Fruit fly (Drosophila melanogaster) whole organism: Measurements from ENCODE around the gene CG12522.
"Not testable (repeated sequence)": the region's sequence is repeated elsewhere in the genome, so short reads cannot be mapped to it uniquely, and the experiment has no call there.

ENCODE experiments used
- CG8478 ChIP-seq: fragments of >200 bp; optimal IDR thresholded peaks from 2 replicates; lab custom pipeline; 2018; ENCODE audit warnings: inconsistent platforms
- Dll ChIP-seq: fragments of >200 bp; optimal IDR thresholded peaks from 2 replicates; lab custom pipeline; 2017
- EcR ChIP-seq, 2 experiments: fragments of >200 bp; optimal IDR thresholded peaks; 2 replicates each; lab custom pipeline; 2017; ENCODE audit warnings: missing biosample characterization in 2 of 2, missing genetic modification characterization in 2 of 2, missing genetic modification reagents in 2 of 2
- pan ChIP-seq: fragments of >200 bp; optimal IDR thresholded peaks from 2 replicates; lab custom pipeline; 2017
- psq ChIP-seq: fragments of >200 bp; optimal IDR thresholded peaks from 2 replicates; lab custom pipeline; 2017
- usp ChIP-seq: fragments of >200 bp; optimal IDR thresholded peaks from 2 replicates; lab custom pipeline; 2017; ENCODE audit warnings: missing biosample characterization, missing genetic modification characterization, mixed read lengths

CG12522 gene

DNA sequence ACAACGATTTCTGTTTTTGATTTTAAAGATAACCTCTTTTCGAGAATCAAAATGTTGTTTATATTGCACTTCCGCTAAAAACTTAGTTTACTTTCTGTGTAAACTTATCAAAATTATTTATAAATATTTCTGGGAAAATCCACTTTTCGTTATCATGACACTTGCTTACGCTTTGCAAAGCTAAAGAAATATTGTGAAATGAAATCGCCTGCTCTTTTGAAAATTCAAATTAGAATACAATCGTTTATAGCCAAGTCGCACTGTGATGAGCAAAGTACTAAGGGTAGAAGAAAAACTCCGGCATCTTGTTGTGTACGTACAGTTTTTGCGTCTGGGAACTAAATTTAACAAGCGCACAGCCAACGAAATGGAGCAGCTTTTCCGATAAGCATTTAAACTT is 16.4 kb downstream of the CG12522 start:
- TF ChIP-seq EcR (GFP tag; optimal IDR thresholded peaks at IDR 0.05; lab: Kevin White, UChicago) (no peak), CG8478 (lab: Kevin White, UChicago) (no peak), psq (lab: Kevin White, UChicago) (no peak)

DNA sequence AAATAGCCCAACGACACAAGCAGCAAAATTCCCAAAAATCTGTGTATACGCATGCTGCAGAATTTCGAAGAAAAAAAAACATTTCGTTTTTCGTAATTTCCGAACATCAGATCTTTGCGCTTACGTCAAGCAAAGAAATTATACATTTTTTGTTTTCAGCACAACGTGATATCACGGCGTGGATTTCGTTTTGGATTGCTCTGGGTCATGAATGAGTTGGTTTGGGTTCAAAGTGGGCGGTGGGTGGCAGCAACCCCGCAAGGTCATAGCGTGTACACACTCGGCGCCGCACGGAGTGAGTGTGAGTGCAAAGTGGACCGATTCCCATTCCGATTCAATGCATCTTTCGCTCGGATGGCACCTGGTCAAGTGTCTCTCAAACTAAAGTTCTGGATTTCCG is 16.8 kb downstream of the CG12522 start:
- TF ChIP-seq psq (lab: Kevin White, UChicago) (no peak), usp (GFP tag; lab: Kevin White, UChicago) (no peak), CG8478 (lab: Kevin White, UChicago) (no peak)

DNA sequence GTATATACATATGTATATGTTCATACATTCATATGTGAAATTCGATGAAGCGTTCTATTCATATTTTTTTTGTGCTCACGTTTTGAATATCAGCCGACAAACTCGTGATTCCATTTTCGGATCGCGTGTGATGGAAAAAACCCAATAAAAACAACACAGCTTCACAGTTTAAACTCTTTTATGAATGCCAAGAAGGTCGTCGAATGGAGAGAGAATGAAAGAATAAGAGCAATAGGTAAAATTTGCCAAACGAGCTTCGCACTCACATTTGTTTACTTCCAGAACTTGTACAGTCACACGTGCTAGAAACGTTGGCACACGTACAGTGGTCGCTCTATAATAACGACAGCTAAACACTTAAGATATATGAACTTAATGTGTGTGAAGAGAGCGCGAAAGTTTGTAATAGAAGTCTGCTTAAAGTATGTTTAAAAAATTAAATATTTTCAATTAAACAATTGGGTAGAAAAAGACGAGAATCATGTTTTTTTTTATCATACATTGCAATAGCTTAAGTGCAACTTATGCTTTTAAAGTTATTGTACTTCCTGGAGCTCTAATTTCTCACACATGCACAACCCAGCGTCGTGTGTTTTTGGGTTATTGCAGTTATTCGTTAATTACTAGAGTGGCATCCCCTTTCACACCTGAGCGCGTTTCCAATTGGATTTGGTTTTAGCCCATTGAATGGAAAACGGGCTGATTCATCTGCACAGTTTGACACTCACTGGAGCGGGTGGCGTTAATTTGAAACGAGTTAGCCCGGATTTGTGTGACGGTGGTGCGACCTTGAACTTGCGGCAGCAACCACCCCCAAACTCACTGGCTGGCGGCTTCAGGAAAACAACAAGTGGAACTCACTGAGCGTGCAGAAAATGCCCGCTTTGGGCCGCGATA is 17.8 kb downstream of the CG12522 start:
- TF ChIP-seq pan (lab: Kevin White, UChicago) (no peak), psq (lab: Kevin White, UChicago) (no peak), EcR (GFP tag; optimal IDR thresholded peaks at IDR 0.05; lab: Kevin White, UChicago) (no peak), Dll (lab: Kevin White, UChicago) (no peak), CG8478 (lab: Kevin White, UChicago) (no peak), usp (GFP tag; lab: Kevin White, UChicago) (no peak)

DNA sequence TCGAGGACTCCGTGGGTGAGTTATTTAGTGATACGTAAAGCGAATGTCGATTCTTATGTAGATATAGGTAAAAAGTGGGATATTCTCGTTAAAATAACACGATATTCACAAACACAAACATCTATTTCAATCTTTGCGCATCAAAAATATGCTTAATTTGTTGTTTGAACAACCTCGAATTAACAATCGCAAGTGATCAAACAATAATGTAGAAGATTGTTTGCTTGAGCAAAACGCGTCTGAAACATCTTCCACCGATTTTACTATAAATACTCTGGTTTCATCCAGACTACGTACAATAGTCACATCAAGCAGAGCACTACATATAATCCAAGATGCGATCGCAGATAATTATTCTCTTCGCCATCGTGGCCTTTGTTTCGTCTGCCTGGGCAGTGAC is 22.5 kb downstream of the CG12522 start, which contains the start of gene nol:
nol (plus strand) TSS at position 301 of the 400 bp plus-strand sequence.
- TF ChIP-seq psq (lab: Kevin White, UChicago) (no peak), usp (GFP tag; lab: Kevin White, UChicago) (no peak), Dll (lab: Kevin White, UChicago) (no peak), pan (lab: Kevin White, UChicago) (no peak), CG8478 (lab: Kevin White, UChicago) (no peak), EcR (GFP tag; optimal IDR thresholded peaks at IDR 0.05; lab: Kevin White, UChicago) (no peak)

DNA sequence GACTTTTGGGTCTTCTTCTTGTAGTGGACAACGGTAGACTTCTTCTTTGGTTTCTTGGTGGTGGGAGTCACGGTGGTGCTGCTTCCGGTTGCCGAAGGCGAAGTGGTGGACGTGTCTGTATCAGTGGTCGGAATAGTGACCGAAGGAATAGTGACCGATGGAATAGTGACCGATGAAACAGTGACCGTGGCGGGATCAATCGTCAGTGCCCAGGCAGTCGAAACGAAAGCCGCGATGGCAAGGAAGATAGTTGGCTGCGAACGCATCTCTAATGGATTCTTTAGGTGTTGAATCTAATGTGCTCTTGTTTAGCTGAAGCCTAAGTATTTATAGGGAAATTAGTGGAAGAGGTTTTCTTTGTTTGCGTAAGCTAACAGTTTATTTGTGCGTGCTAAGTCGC is 24.0 kb downstream of the CG12522 start, which contains the start of gene CG32074:
CG32074 (minus strand) TSS at position 268 of the 400 bp plus-strand sequence.
- TF ChIP-seq Dll (lab: Kevin White, UChicago); psq (lab: Kevin White, UChicago); usp (GFP tag; lab: Kevin White, UChicago): not testable (repeated sequence)

DNA sequence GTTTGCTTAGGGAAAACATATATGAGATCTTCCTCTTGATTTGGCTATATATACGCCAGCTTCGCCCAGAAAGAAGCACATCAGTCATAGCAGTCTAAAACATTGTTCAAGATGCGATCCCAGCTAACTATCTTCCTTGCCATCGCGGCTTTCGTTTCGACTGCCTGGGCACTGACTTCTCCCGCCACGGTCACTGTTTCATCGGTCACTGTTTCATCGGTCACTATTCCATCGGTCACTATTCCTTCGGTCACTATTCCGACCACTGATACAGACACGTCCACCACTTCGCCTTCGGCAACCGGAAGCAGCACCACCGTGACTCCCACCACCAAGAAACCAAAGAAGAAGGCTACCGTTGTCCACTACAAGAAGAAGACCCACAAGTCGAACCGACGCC is 26.9 kb downstream of the CG12522 start, which contains the start of gene CG14143:
CG14143 (plus strand) TSS at position 102 of the 400 bp plus-strand sequence.
- not testable (repeated sequence) for TF ChIP-seq EcR (GFP tag; optimal IDR thresholded peaks at IDR 0.05; lab: Kevin White, UChicago); usp (GFP tag; lab: Kevin White, UChicago); Dll (lab: Kevin White, UChicago)

DNA sequence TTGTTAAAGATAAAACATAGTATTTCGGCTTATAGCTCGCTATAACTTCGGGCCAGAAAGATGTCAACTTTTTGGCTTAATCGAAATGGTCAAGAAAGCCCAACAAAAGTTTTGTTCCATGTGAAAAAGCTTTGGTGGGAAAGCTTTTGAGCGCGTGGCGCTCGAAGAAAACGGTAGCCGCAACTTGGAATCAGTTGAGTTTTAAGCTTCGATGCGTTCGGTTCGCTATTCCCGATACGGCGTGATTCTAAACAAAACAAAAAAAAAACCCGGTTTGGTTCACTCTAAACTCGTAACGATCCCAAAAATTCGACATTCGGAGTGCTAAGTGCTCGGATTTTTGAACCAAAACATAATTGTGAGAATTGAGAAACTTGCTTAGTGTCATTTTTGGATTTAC is 27.8 kb downstream of the CG12522 start, which contains the start of gene IRSp53:
IRSp53 (plus strand) TSS at position 204 of the 400 bp plus-strand sequence.
- TF ChIP-seq psq (lab: Kevin White, UChicago) = no peak

DNA sequence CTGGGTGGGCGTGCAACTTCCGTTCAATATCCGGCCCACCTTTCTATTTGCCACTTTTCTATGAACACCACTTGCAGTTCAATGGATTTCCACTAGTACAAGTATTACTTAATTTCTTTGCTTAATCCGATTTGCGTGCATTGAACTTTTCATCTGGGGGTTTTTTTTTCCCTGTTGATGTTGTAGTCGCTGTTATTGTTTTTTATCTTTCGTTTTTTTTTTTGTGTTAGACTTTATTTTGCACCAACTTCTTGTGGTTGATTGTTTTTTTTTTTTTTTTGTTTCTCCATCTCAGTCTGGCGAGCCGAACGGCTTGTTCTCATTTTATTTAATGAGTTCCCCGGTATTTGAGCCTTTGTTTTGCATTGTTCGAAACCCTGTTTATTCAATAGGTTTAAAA is 28.3 kb downstream of the CG12522 start:
- TF ChIP-seq pan (lab: Kevin White, UChicago) (no peak), CG8478 (lab: Kevin White, UChicago) (no peak), Dll (lab: Kevin White, UChicago) (no peak), EcR (GFP tag; optimal IDR thresholded peaks at IDR 0.05; lab: Kevin White, UChicago) (no peak), psq (lab: Kevin White, UChicago) (no peak), usp (GFP tag; lab: Kevin White, UChicago) (no peak)

DNA sequence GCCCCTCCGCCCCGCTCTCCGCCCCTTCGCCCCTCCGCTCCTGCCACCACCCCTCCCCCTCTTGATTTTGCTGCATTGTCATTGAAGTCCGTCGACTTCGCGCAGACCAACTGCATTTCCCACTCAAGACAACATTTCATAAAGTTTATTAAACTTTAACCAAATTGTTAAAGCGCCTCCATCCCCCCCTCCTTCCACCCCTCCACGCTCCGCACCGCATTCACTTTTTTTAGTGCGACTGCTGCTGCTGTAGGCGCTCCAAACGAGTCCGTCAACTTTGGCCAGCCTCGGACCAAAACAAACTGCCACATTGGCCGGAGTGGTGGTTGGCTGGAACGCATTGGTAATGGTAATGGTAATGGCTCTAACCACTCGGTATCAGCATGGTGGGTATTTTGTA is 30.8 kb downstream of the CG12522 start:
- TF ChIP-seq usp (GFP tag; lab: Kevin White, UChicago) (no peak), CG8478 (lab: Kevin White, UChicago) (no peak), EcR (GFP tag; optimal IDR thresholded peaks at IDR 0.05; lab: Kevin White, UChicago) (no peak), Dll (lab: Kevin White, UChicago) (no peak), pan (lab: Kevin White, UChicago) (no peak), psq (lab: Kevin White, UChicago) (no peak)

DNA sequence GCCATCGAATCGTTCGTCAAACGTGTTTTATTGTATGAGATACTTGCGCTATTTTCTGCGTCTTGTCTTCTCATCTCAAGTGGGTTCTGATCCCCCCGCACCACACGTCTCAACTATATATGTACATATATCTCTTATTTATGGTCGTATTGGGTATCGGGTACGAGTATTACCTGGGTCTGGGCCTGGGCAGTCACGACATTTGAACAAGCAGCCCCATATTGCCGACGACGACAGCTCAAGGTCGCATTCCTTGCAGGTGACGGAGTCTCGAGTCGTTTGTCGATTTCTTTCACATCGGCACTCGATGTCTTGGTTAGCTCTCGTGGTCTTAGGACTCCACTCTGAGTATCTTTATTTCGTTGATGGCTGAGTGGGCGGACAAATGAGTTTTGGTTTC is 37.0 kb downstream of the CG12522 start:
- no peak for TF ChIP-seq Dll (lab: Kevin White, UChicago)
- TF ChIP-seq CG8478 (lab: Kevin White, UChicago) = no peak
- TF ChIP-seq EcR (GFP tag; optimal IDR thresholded peaks at IDR 0.05; lab: Kevin White, UChicago) = no peak
- TF ChIP-seq pan (lab: Kevin White, UChicago) = no peak
- TF ChIP-seq psq (lab: Kevin White, UChicago) = no peak
- TF ChIP-seq usp (GFP tag; lab: Kevin White, UChicago) = no peak

DNA sequence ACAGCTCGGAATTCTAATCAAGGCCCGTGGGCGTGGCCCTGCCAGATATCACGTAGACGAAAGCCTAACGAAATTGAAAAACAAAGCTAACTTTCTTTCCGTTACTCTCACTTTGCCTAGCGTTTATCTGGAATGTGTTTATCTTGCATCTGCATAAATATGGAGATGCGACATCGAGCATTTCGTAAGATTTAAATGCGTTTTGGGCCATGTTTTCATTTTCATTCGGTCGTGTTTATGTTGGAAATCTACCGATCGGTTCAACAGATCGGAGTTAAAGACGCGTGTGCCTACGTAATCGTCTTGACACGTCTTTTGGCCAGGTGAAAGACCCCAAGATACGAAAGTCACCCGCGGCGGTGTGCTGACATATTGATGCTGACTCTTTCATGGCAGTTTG is 39.6 kb downstream of the CG12522 start:
- TF ChIP-seq Dll (lab: Kevin White, UChicago) (no peak), EcR (GFP tag; optimal IDR thresholded peaks at IDR 0.05; lab: Kevin White, UChicago) (no peak), psq (lab: Kevin White, UChicago) (no peak), pan (lab: Kevin White, UChicago) (no peak), usp (GFP tag; lab: Kevin White, UChicago) (no peak), CG8478 (lab: Kevin White, UChicago) (no peak)
